Fruit fly (Drosophila melanogaster) whole organism: ENCODE results near the gene CG15602.
"Not testable (repeated sequence)": the region's sequence is repeated elsewhere in the genome, so short reads cannot be mapped to it uniquely, and the experiment has no call there.

ENCODE experiments used
- CG8478 ChIP-seq: fragments of >200 bp; optimal IDR thresholded peaks from 2 replicates; lab custom pipeline; 2018; ENCODE audit warnings: inconsistent platforms
- Dll ChIP-seq: fragments of >200 bp; optimal IDR thresholded peaks from 2 replicates; lab custom pipeline; 2017
- psq ChIP-seq: fragments of >200 bp; optimal IDR thresholded peaks from 2 replicates; lab custom pipeline; 2017

DNA sequence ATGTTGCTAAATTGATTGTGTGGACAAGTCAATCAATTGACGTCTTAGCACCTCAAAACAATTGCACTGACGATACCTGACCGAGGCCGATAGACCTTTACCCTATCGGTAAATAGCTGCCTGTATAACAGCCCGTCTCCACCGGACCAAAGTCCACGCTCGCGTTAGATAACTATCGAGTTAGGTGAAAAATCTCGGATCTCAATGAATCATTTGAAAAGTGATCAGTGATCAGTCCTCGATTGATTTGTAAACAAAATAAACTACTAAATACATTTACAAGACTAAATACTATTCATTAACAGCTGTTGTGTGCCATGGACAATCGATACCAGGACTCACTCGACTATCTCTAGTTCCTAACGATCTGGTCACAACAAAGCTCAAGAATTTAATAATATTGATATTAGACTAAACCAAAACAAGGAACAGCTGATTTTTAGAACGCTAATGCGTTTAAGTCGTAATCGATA is at the start of gene CG15602, which contains the start of gene sordd2:
- not testable (repeated sequence) for TF ChIP-seq psq; Dll (lab: Kevin White, UChicago); CG8478
